Worm (Caenorhabditis elegans) whole organism, late embryonic: Measurements from ENCODE around the gene C34E10.12.

Experiments
- T23F11.4 ChIP-seq: fragments of 200-800 bp; sonication (Bioruptor generic); optimal IDR thresholded peaks from 2 replicates; lab custom pipeline; 2018; ENCODE audit warnings: mild to moderate bottlenecking, missing genetic modification characterization, missing compliant biosample characterization
- Y22D7AL.16 ChIP-seq: sonication (generic microtip); optimal IDR thresholded peaks from 2 replicates; lab custom pipeline; 2016; ENCODE audit warnings: missing genetic modification characterization, missing compliant biosample characterization
- ahr-1 ChIP-seq: sonication (generic microtip); optimal IDR thresholded peaks from 2 replicates; lab custom pipeline; 2016; ENCODE audit warnings: missing genetic modification characterization, missing compliant biosample characterization
- ama-1 ChIP-seq: fragments of 150-350 bp; optimal IDR thresholded peaks from 2 replicates; lab custom pipeline; 2014
- ceh-14 ChIP-seq: sonication (generic microtip); optimal IDR thresholded peaks from 2 replicates; lab custom pipeline; 2016; ENCODE audit warnings: missing genotype, missing genetic modification characterization, missing compliant biosample characterization
- ceh-18 ChIP-seq: sonication (generic microtip); optimal IDR thresholded peaks from 2 replicates; lab custom pipeline; 2016; ENCODE audit warnings: missing genetic modification characterization, missing compliant biosample characterization
- ceh-22 ChIP-seq: sonication (generic microtip); optimal IDR thresholded peaks from 2 replicates; lab custom pipeline; 2017; ENCODE audit warnings: missing biosample characterization, missing genetic modification characterization
- ceh-24 ChIP-seq: sonication (generic microtip); optimal IDR thresholded peaks from 2 replicates; lab custom pipeline; 2016; ENCODE audit warnings: mild to moderate bottlenecking, missing genetic modification characterization, missing compliant biosample characterization
- ceh-30 ChIP-seq: fragments of 150-350 bp; optimal IDR thresholded peaks from 2 replicates; lab custom pipeline; 2014; ENCODE audit warnings: missing biosample characterization, missing genetic modification characterization
- ceh-34 ChIP-seq: sonication (generic microtip); optimal IDR thresholded peaks from 2 replicates; lab custom pipeline; 2016; ENCODE audit warnings: mild to moderate bottlenecking, missing genetic modification characterization, missing compliant biosample characterization
- ceh-45 ChIP-seq: fragments of 200-800 bp; sonication (Bioruptor generic); IDR thresholded peaks from 2 replicates; pipeline ENCODE4 v1.3.6; 2022; ENCODE audit warnings: missing genetic modification reagents, missing genetic modification characterization, missing compliant biosample characterization
- ceh-48 ChIP-seq: sonication (generic microtip); optimal IDR thresholded peaks from 2 replicates; lab custom pipeline; 2016; ENCODE audit warnings: missing genetic modification characterization, inconsistent platforms, missing compliant biosample characterization
- ceh-9 ChIP-seq: sonication (generic microtip); optimal IDR thresholded peaks from 2 replicates; lab custom pipeline; 2016; ENCODE audit warnings: mild to moderate bottlenecking, missing genetic modification characterization, inconsistent platforms, missing compliant biosample characterization
- dmd-4 ChIP-seq: sonication (generic microtip); optimal IDR thresholded peaks from 2 replicates; lab custom pipeline; 2016; ENCODE audit warnings: borderline replicate concordance, missing genetic modification characterization, missing compliant biosample characterization
- dve-1 ChIP-seq: sonication (generic microtip); optimal IDR thresholded peaks from 2 replicates; lab custom pipeline; 2017; ENCODE audit warnings: antibody characterized with exemption, mild to moderate bottlenecking, missing genetic modification characterization, missing compliant biosample characterization
- elt-4 ChIP-seq: sonication (generic microtip); optimal IDR thresholded peaks from 2 replicates; lab custom pipeline; 2016; ENCODE audit warnings: missing genetic modification characterization, missing compliant biosample characterization
- ets-4 ChIP-seq: sonication (generic microtip); optimal IDR thresholded peaks from 2 replicates; lab custom pipeline; 2016; ENCODE audit warnings: missing genetic modification characterization, missing compliant biosample characterization
- fkh-10 ChIP-seq: fragments of 150-350 bp; optimal IDR thresholded peaks from 2 replicates; lab custom pipeline; 2014; ENCODE audit warnings: missing biosample characterization, missing genetic modification reagents, missing genetic modification characterization
- fkh-6 ChIP-seq: sonication (generic microtip); optimal IDR thresholded peaks from 2 replicates; lab custom pipeline; 2016; ENCODE audit warnings: missing genetic modification characterization, missing compliant biosample characterization
- gmeb-2 ChIP-seq: sonication (generic microtip); optimal IDR thresholded peaks from 2 replicates; lab custom pipeline; 2016; ENCODE audit warnings: missing genetic modification characterization, inconsistent platforms, missing compliant biosample characterization
- hlh-6 ChIP-seq: sonication (generic microtip); optimal IDR thresholded peaks from 2 replicates; lab custom pipeline; 2016; ENCODE audit warnings: missing genotype, missing genetic modification characterization, missing compliant biosample characterization
- hlh-8 ChIP-seq: sonication (generic microtip); optimal IDR thresholded peaks from 2 replicates; lab custom pipeline; 2016; ENCODE audit warnings: missing genotype, missing genetic modification characterization, missing compliant biosample characterization
- lim-6 ChIP-seq: sonication (generic microtip); optimal IDR thresholded peaks from 2 replicates; lab custom pipeline; 2016; ENCODE audit warnings: missing genetic modification characterization, missing compliant biosample characterization
- mec-3 ChIP-seq: sonication (generic microtip); optimal IDR thresholded peaks from 2 replicates; lab custom pipeline; 2016; ENCODE audit warnings: borderline replicate concordance, missing genetic modification characterization, missing compliant biosample characterization
- nhr-11 ChIP-seq: fragments of 150-350 bp; optimal IDR thresholded peaks from 2 replicates; lab custom pipeline; 2014; ENCODE audit warnings: missing biosample characterization, missing genetic modification characterization
- odd-2 ChIP-seq: sonication (generic microtip); optimal IDR thresholded peaks from 2 replicates; lab custom pipeline; 2017; ENCODE audit warnings: antibody characterized with exemption, mild to moderate bottlenecking, missing genetic modification characterization, missing compliant biosample characterization
- pat-9 ChIP-seq: fragments of 200-800 bp; sonication (Bioruptor generic); optimal IDR thresholded peaks from 2 replicates; lab custom pipeline; 2018; ENCODE audit warnings: mild to moderate bottlenecking, missing genetic modification characterization, moderate library complexity, missing compliant biosample characterization
- pax-1 ChIP-seq: fragments of 150-350 bp; optimal IDR thresholded peaks from 2 replicates; lab custom pipeline; 2014; ENCODE audit warnings: missing biosample characterization, missing genetic modification characterization
- pha-2 ChIP-seq: sonication (generic microtip); optimal IDR thresholded peaks from 2 replicates; lab custom pipeline; 2017; ENCODE audit warnings: mild to moderate bottlenecking, missing genetic modification characterization, missing compliant biosample characterization
- ref-2 ChIP-seq: sonication (generic microtip); optimal IDR thresholded peaks from 2 replicates; lab custom pipeline; 2016; ENCODE audit warnings: missing genetic modification characterization, missing compliant biosample characterization
- rnt-1 ChIP-seq: sonication (generic microtip); optimal IDR thresholded peaks from 2 replicates; lab custom pipeline; 2016; ENCODE audit warnings: missing genetic modification characterization, missing compliant biosample characterization
- sdc-2 ChIP-seq: sonication (generic microtip); optimal IDR thresholded peaks from 2 replicates; lab custom pipeline; 2016; ENCODE audit warnings: missing genotype, missing genetic modification characterization, missing compliant biosample characterization
- sox-2 ChIP-seq: fragments of 200-800 bp; sonication (Bioruptor generic); IDR thresholded peaks from 2 replicates; pipeline ENCODE4 v1.3.6; 2022; ENCODE audit warnings: missing genetic modification reagents, missing genetic modification characterization, missing compliant biosample characterization
- ttx-3 ChIP-seq: sonication (generic microtip); optimal IDR thresholded peaks from 2 replicates; lab custom pipeline; 2016; ENCODE audit warnings: missing genetic modification reagents, missing genetic modification characterization, missing compliant biosample characterization
- unc-42 ChIP-seq: sonication (generic microtip); optimal IDR thresholded peaks from 2 replicates; lab custom pipeline; 2016; ENCODE audit warnings: missing genotype, missing genetic modification characterization, missing compliant biosample characterization
- unc-55 ChIP-seq: sonication (generic microtip); optimal IDR thresholded peaks from 2 replicates; lab custom pipeline; 2017; ENCODE audit warnings: missing biosample characterization, missing genetic modification reagents, missing genetic modification characterization
- ztf-16 ChIP-seq: sonication (generic microtip); optimal IDR thresholded peaks from 2 replicates; lab custom pipeline; 2017; ENCODE audit warnings: missing genetic modification characterization, missing compliant biosample characterization

C34E10.12 gene

ce11 chrIII:5268486-5268885 is 40.8 kb upstream of the C34E10.12 start:
- TF ChIP-seq gmeb-2 (tag; lab: Kevin White, UChicago): no peak
- TF ChIP-seq ceh-45 (GFP tag; lab: Robert Waterston, UW): no peak
- no peak for TF ChIP-seq sox-2 (GFP tag; lab: Robert Waterston, UW)
- no peak for TF ChIP-seq elt-4 (tag; lab: Kevin White, UChicago)
- TF ChIP-seq fkh-10 (GFP tag; lab: Kevin White, UChicago): no peak

DNA sequence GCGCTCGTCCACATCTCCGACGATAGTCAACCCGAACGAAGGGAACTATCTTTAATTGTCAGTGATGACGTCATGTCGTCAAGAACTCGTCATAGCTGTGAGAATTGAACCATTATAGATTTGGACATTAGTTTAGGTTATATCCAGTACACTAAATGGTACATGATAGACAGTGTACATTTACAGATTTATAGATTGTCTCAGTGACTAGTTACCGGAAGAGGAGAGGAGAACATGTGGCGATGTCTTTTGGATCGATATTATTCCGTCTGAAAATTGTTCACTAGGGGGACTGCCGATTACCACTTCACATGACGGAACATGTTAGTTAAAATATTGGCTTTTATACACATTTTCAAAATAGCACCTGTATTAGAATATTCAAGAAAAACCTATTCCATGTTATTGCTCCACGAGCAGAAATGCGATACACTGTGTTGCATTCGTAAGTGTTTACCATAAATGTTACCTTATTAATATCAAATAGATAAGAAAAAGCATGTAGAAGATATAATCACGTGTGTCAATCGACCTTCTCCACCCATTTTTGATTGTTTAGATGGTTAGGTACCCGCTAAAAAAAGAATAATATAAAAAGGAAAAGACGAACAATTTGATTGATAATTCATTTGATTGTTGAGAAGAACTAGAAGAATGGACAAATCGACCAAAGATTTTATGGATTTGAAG is 39.7 kb upstream of the C34E10.12 start, which contains the start of gene ZC395.5:
Gene ZC395.5 (plus strand): TSS at position 632 of the 690 bp plus-strand sequence.
- TF ChIP-seq unc-42 (no peak), ttx-3 (tag; lab: Kevin White, UChicago) (no peak), pat-9 (no peak), lim-6 (tag; lab: Kevin White, UChicago) (no peak), ceh-24 (no peak), ceh-18 (tag; lab: Kevin White, UChicago) (no peak), sdc-2 (no peak), nhr-11 (no peak), ceh-30 (tag; lab: Kevin White, UChicago) (no peak), Y22D7AL.16 (tag; lab: Kevin White, UChicago) (no peak), rnt-1 (tag; lab: Kevin White, UChicago) (no peak), odd-2 (tag; lab: Kevin White, UChicago) (no peak), elt-4 (tag; lab: Kevin White, UChicago) (no peak), ama-1 (lab: Kevin White, UChicago) (no peak), ztf-16 (no peak), pax-1 (no peak), T23F11.4 (GFP tag; lab: Kevin White, UChicago) (no peak), sox-2 (GFP tag; lab: Robert Waterston, UW) (no peak), ceh-9 (tag; lab: Kevin White, UChicago) (no peak), unc-55 (GFP tag; lab: Kevin White, UChicago) (no peak)

DNA sequence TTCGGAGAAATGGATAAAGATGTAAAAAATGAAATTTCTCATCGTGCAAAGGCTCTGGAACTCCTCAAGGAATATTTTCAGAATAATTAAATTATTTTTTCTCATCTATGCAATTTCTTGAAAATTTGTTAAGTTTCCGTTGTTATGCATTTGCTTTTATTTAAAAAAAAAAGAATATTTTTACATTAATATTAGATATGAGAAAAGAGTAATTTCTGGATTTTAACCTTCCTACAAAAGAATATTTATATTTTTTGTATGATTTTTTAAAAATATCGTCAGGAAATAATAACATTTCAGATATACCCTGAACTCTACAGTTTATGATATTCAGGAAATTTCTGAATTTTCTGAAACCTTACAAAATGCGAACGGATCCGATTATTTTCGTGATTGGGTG is 37.1 kb upstream of the C34E10.12 start, which contains the start of gene gro-1:
Gene gro-1 (plus strand): TSS at position 301 of the 400 bp plus-strand sequence.
- no peak for TF ChIP-seq sdc-2
- TF ChIP-seq dve-1 (tag; lab: Kevin White, UChicago): no peak
- TF ChIP-seq hlh-6 (tag; lab: Kevin White, UChicago): no peak
- no peak for TF ChIP-seq mec-3 (tag; lab: Kevin White, UChicago)
- no peak for TF ChIP-seq ceh-22 (tag; lab: Kevin White, UChicago)
- TF ChIP-seq, all 69 proteins: peak for 0

DNA sequence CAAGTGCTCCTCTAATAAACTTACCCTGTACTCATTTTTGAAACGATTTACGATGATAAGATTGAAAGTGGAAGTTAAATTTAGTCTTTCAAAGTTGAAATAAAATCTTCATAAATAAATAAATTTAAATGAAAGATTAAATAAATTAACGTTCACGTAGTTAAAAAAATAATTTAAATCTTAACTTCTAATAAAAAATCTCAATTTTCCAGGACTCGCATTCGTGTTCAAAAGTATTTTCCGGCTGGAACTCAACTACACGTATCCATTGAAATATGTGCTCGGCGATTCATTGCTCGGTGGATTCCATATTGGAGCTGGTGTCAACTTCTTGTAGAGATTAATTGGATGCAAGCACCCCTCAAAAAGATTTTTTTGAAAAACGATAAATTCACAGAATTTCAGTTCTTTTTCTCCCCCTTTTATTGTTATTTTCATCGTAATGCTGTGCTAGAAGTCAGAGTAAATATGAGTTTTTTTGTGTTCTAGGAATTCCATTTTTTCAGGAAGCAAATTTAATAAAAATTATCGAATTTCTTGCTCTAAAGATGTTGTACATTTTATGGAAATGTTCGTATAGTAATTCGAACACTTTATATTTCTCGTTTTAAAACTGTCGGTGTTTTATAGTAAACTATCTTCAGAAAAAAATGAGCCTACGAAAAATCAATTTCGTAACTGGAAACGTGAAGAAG is 35.8 kb upstream of the C34E10.12 start, which contains the start of the genes C34E10.9 and hap-1:
Gene C34E10.9 (minus strand): TSS at position 101 of the 695 bp plus-strand sequence.
Gene hap-1 (plus strand): TSS at position 645 of the 695 bp plus-strand sequence.
- no peak for TF ChIP-seq fkh-6 (tag; lab: Kevin White, UChicago)
- TF ChIP-seq ets-4 (tag; lab: Kevin White, UChicago): no peak
- no peak for TF ChIP-seq ceh-34 (tag; lab: Kevin White, UChicago)
- no peak for TF ChIP-seq ahr-1 (tag; lab: Kevin White, UChicago)

- no peak for TF ChIP-seq sdc-2
- TF ChIP-seq ceh-48: no peak
- TF ChIP-seq ceh-14 (tag; lab: Kevin White, UChicago): no peak
- no peak for TF ChIP-seq gmeb-2 (tag; lab: Kevin White, UChicago)
- no peak for TF ChIP-seq dmd-4 (tag; lab: Kevin White, UChicago)
- no peak for TF ChIP-seq hlh-8 (tag; lab: Kevin White, UChicago)
- no peak for TF ChIP-seq ceh-9 (tag; lab: Kevin White, UChicago)
- no peak for TF ChIP-seq pha-2 (tag; lab: Kevin White, UChicago)
- no peak for TF ChIP-seq pax-1
- TF ChIP-seq ets-4 (tag; lab: Kevin White, UChicago): no peak
- no peak for TF ChIP-seq ref-2 (tag; lab: Kevin White, UChicago)
These were observed 32.7 kb upstream of the C34E10.12 start, which contains the start of gene gop-3 for ce11 chrIII:5260394-5260793. TSS of gene gop-3 (plus strand) at chrIII:5260694.
